Worm (Caenorhabditis elegans) whole organism, early embryonic: ENCODE data around the gene clec-6.

Experiments
- B0310.2 ChIP-seq: sonication (generic microtip); optimal IDR thresholded peaks from 2 replicates; lab custom pipeline; 2016; ENCODE audit warnings: mild to moderate bottlenecking, missing genetic modification characterization, missing compliant biosample characterization
- F13C5.2 ChIP-seq: sonication (generic microtip); optimal IDR thresholded peaks from 2 replicates; lab custom pipeline; 2017; ENCODE audit warnings: mild to moderate bottlenecking, missing genetic modification characterization, inconsistent platforms, missing compliant biosample characterization
- aly-1 ChIP-seq: sonication (generic microtip); optimal IDR thresholded peaks from 2 replicates; lab custom pipeline; 2016; ENCODE audit warnings: missing genetic modification characterization, missing compliant biosample characterization
- ama-1 ChIP-seq: fragments of 150-350 bp; optimal IDR thresholded peaks from 2 replicates; lab custom pipeline; 2014
- ceh-13 ChIP-seq: fragments of 200-800 bp; sonication (Bioruptor generic); optimal IDR thresholded peaks from 2 replicates; lab custom pipeline; 2018; ENCODE audit warnings: mild to moderate bottlenecking, missing genetic modification characterization, missing compliant biosample characterization
- ceh-36 ChIP-seq: sonication (generic microtip); optimal IDR thresholded peaks from 2 replicates; lab custom pipeline; 2016; ENCODE audit warnings: missing genetic modification characterization, inconsistent platforms, missing compliant biosample characterization
- ets-7 ChIP-seq: sonication (generic microtip); optimal IDR thresholded peaks from 2 replicates; lab custom pipeline; 2016; ENCODE audit warnings: missing genotype, missing genetic modification characterization, missing compliant biosample characterization
- flt-1 ChIP-seq: fragments of 200-800 bp; sonication (Bioruptor generic); IDR thresholded peaks from 2 replicates; pipeline ENCODE4 v1.3.6; 2022; ENCODE audit warnings: missing genetic modification characterization, missing compliant biosample characterization
- hmbx-1 ChIP-seq: sonication (generic microtip); optimal IDR thresholded peaks from 2 replicates; lab custom pipeline; 2016; ENCODE audit warnings: mild to moderate bottlenecking, missing genetic modification characterization, missing compliant biosample characterization
- hmg-4 ChIP-seq: fragments of 200-800 bp; sonication (Bioruptor generic); optimal IDR thresholded peaks from 2 replicates; lab custom pipeline; 2018; ENCODE audit warnings: mild to moderate bottlenecking, missing genetic modification characterization, missing compliant biosample characterization
- hnd-1 ChIP-seq: sonication (generic microtip); optimal IDR thresholded peaks from 2 replicates; lab custom pipeline; 2016; ENCODE audit warnings: missing genetic modification characterization, missing compliant biosample characterization
- pes-1 ChIP-seq: fragments of 200-800 bp; sonication (Bioruptor generic); IDR thresholded peaks from 2 replicates; pipeline ENCODE4 v1.3.6; 2022; ENCODE audit warnings: missing genetic modification reagents, missing genetic modification characterization, missing compliant biosample characterization
- scrt-1 ChIP-seq: fragments of 200-800 bp; sonication (Bioruptor generic); IDR thresholded peaks from 2 replicates; pipeline ENCODE4 v1.3.6; 2022; ENCODE audit warnings: missing genetic modification characterization, missing compliant biosample characterization
- sea-1 ChIP-seq: fragments of 200-800 bp; sonication (Bioruptor generic); conservative IDR thresholded peaks from 2 replicates; pipeline ENCODE4 v1.3.6; 2022; ENCODE audit warnings: missing genetic modification characterization, missing compliant biosample characterization
- tbx-11 ChIP-seq: fragments of 200-800 bp; sonication (Bioruptor generic); IDR thresholded peaks from 2 replicates; pipeline ENCODE4 v1.3.6; 2022; ENCODE audit warnings: missing genetic modification characterization, missing compliant biosample characterization
- tbx-37 ChIP-seq: fragments of 200-800 bp; sonication (Bioruptor generic); conservative IDR thresholded peaks from 2 replicates; pipeline ENCODE4 v1.3.6; 2022; ENCODE audit warnings: missing genetic modification reagents, missing genetic modification characterization, missing compliant biosample characterization
- tra-4 ChIP-seq: sonication (generic microtip); optimal IDR thresholded peaks from 2 replicates; lab custom pipeline; 2017; ENCODE audit warnings: missing genetic modification characterization, missing compliant biosample characterization

clec-6 gene

ce11 chrIII:4922020-4922419 is 34.8 kb upstream of the clec-6 start, which contains the start of gene mmab-1:
Gene mmab-1, minus strand, starts transcription at chrIII:4922114.
- peak; percentile 55; the same call in 1 of the 2 replicates for TF ChIP-seq pes-1

ce11 chrIII:4920221-4920620 is 33.0 kb upstream of the clec-6 start, which contains the start of gene ula-1:
Gene ula-1, minus strand, starts transcription at chrIII:4920321.
- TF ChIP-seq tra-4 (tag; lab: Kevin White, UChicago) (no peak), tbx-37 (GFP tag; lab: Robert Waterston, UW) (no peak), hmbx-1 (tag; lab: Kevin White, UChicago) (no peak), F13C5.2 (tag; lab: Kevin White, UChicago) (no peak), hnd-1 (tag; lab: Kevin White, UChicago) (no peak), hmg-4 (GFP tag; lab: Kevin White, UChicago) (no peak)

- TF ChIP-seq F13C5.2 (tag; lab: Kevin White, UChicago) (no peak), flt-1 (GFP tag; lab: Robert Waterston, UW) (no peak), scrt-1 (GFP tag; lab: Robert Waterston, UW) (no peak), tbx-11 (no peak), B0310.2 (tag; lab: Kevin White, UChicago) (no peak), ama-1 (lab: Kevin White, UChicago) (no peak), tbx-37 (GFP tag; lab: Robert Waterston, UW) (no peak), aly-1 (tag; lab: Kevin White, UChicago) (no peak), ceh-13 (GFP tag; lab: Kevin White, UChicago) (no peak), pes-1 (no peak)
These were observed 31.7 kb upstream of the clec-6 start for ce11 chrIII:4918906-4919305.

DNA sequence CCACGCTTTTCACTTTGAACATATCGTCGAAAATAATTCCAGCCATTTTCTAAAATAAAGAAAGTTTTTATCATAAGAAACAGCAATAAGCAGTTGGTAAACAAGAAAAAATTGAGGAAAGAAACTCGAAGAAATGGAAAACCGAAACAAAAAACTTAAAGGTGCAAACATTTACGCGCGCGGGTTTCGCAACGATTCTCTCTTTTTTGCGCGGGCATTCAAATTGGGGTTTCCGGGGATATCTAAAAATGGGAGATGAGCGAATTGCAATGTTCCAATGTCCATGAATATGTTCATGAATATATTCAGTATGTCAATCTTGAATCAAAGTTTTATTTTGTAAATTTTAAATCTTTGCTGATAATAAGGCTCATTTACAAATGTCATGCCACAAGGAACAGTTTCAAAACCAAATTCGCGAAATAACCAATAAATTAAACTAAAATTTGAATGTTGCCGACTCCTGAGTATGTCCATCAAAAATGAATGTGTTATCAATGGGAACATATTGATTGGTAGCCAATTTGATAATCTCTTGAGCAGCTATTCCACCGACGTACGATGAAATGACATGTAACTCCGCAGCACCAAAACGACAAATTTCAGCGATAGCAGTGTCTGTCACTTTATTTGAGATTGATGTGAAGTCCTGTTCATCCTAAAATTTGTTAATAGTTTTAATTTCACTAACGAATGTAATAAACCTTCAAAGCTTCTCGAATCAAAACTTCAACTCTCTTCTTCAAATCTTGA is 30.9 kb upstream of the clec-6 start, which contains the start of gene rpb-8:
Gene rpb-8, minus strand, starts transcription at position 49 of the 753 bp plus-strand sequence.
- TF ChIP-seq scrt-1 (GFP tag; lab: Robert Waterston, UW) (no peak), ama-1 (lab: Kevin White, UChicago) (no peak), B0310.2 (tag; lab: Kevin White, UChicago) (no peak), flt-1 (GFP tag; lab: Robert Waterston, UW) (no peak), ceh-13 (GFP tag; lab: Kevin White, UChicago) (no peak), tbx-11 (no peak), sea-1 (GFP tag; lab: Robert Waterston, UW) (no peak), ceh-36 (no peak), ets-7 (tag; lab: Kevin White, UChicago) (no peak), F13C5.2 (tag; lab: Kevin White, UChicago) (no peak), tbx-37 (GFP tag; lab: Robert Waterston, UW) (no peak), hmg-4 (GFP tag; lab: Kevin White, UChicago) (no peak), hmbx-1 (tag; lab: Kevin White, UChicago) (no peak), hnd-1 (tag; lab: Kevin White, UChicago) (no peak), tra-4 (tag; lab: Kevin White, UChicago) (no peak), aly-1 (tag; lab: Kevin White, UChicago) (no peak), pes-1 (no peak)

- TF ChIP-seq ceh-36 (no peak), hnd-1 (tag; lab: Kevin White, UChicago) (no peak), hmg-4 (GFP tag; lab: Kevin White, UChicago) (no peak), hmbx-1 (tag; lab: Kevin White, UChicago) (no peak), flt-1 (GFP tag; lab: Robert Waterston, UW) (no peak)
These were observed 29.8 kb upstream of the clec-6 start, which contains the start of gene rars-1 for ce11 chrIII:4917077-4917476. Gene rars-1, minus strand, starts transcription at chrIII:4917177.

DNA sequence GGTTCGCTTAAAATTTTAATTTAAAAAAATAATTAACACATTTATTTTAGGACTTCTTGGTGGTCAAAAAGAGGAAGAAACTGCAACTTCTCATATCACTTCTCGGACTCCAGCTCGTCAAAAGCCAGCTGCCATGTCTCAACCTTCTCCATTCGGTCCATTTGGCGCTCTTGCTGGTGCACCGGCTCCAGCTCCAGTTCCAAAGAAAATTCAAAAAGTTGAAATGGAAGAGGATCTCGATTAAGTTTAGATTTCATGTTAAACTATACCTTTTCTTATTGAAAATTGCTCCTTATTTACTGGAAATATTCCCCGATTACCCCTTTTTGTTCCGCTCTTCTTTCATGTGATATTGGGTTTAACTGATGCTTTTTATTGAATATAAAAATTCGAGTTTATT is 26.5 kb upstream of the clec-6 start:
- TF ChIP-seq tbx-37 (GFP tag; lab: Robert Waterston, UW) (no peak), tbx-11 (no peak), scrt-1 (GFP tag; lab: Robert Waterston, UW) (no peak), tra-4 (tag; lab: Kevin White, UChicago) (no peak)

DNA sequence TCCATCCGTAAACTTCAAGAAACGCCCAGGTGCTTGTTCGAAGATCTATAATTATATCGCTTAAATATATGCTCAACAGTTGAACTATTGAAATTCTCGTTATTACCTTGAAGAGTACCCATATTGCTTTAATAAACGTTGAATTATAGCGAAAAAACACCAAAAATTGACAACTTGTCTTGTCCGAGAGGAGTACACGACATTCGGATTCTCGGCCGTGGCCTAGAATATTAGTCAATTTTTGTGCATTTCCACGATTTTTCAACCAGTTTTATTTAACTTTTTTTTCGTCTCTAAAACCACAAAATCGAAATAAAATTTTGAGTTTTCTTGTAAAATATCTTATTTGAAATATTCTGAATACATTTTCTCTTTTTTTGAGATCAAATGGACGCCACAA is 25.1 kb upstream of the clec-6 start, which contains the start of the genes F26F4.9 and cee-1:
Gene F26F4.9, minus strand, starts transcription at position 205 of the 400 bp plus-strand sequence.
Gene cee-1, plus strand, starts transcription at position 383 of the 400 bp plus-strand sequence.
- no peak for TF ChIP-seq B0310.2 (tag; lab: Kevin White, UChicago)
- TF ChIP-seq ceh-13 (GFP tag; lab: Kevin White, UChicago), result no peak
- TF ChIP-seq ama-1 (lab: Kevin White, UChicago), result no peak
- TF ChIP-seq tra-4 (tag; lab: Kevin White, UChicago), result no peak
- no peak for TF ChIP-seq aly-1 (tag; lab: Kevin White, UChicago)
- no peak for TF ChIP-seq flt-1 (GFP tag; lab: Robert Waterston, UW)
- 0 out of 2 replicates have a peak, but pooled peaks have one; percentile 25 for TF ChIP-seq tbx-37 (GFP tag; lab: Robert Waterston, UW)

DNA sequence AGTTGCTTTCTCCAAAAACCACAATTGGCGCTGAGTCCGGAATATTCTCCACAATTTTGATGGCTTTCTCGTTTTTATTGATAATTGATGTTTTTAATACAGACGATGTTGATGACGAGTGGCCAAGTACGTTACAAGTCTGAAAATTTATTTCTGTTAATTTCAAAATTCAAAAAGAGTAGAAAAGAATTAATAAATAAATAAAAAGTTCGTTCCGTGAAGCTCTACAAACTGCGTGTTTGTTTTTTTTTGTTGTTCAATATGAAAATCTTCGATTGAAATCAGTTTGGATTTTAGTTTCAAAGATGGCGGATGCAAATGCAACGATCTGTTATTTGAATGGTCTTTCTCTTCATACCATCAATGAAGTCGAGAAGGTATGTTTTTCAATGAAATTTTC is 23.7 kb upstream of the clec-6 start, which contains the start of gene F26F4.2:
Gene F26F4.2, plus strand, starts transcription at position 301 of the 400 bp plus-strand sequence.
- TF ChIP-seq tbx-11 (no peak), tbx-37 (GFP tag; lab: Robert Waterston, UW) (no peak), ceh-36 (no peak), ets-7 (tag; lab: Kevin White, UChicago) (no peak), F13C5.2 (tag; lab: Kevin White, UChicago) (no peak), ceh-13 (GFP tag; lab: Kevin White, UChicago) (no peak), ama-1 (lab: Kevin White, UChicago) (no peak), sea-1 (GFP tag; lab: Robert Waterston, UW) (no peak), hmbx-1 (tag; lab: Kevin White, UChicago) (no peak), aly-1 (tag; lab: Kevin White, UChicago) (no peak), B0310.2 (tag; lab: Kevin White, UChicago) (no peak), hmg-4 (GFP tag; lab: Kevin White, UChicago) (no peak), pes-1 (no peak), hnd-1 (tag; lab: Kevin White, UChicago) (no peak), tra-4 (tag; lab: Kevin White, UChicago) (no peak), scrt-1 (GFP tag; lab: Robert Waterston, UW) (no peak), flt-1 (GFP tag; lab: Robert Waterston, UW) (no peak)
